Fruit fly (Drosophila melanogaster): Measurements from ENCODE around the gene CG17490.

- TF ChIP-seq CG13204 (GFP tag; optimal IDR thresholded peaks at IDR 0.05) (no peak), CG9948 (tag; optimal IDR thresholded peaks at IDR 0.05) (no peak), fd96Ca (GFP tag; IDR thresholded peaks at IDR 0.05) (no peak)
Measured at dm6 chr2L:22577875-22578274, 40.4 kb downstream of the CG17490 start.
